Fruit fly (Drosophila melanogaster) whole organism, prepupa: Measurements from ENCODE around the gene spz4.

ENCODE experiments used
- CG10631 ChIP-seq: fragments of 200-800 bp; sonication (Bioruptor generic); optimal IDR thresholded peaks from 2 replicates; lab custom pipeline; 2016; ENCODE audit warnings: missing biosample characterization, missing genetic modification characterization
- CG11294 ChIP-seq: fragments of 200-800 bp; sonication (Bioruptor generic); IDR thresholded peaks from 2 replicates; pipeline ENCODE4 v1.3.6; 2022; ENCODE audit warnings: missing biosample characterization, missing genetic modification characterization
- CG11762 ChIP-seq: fragments of 200-800 bp; sonication (Bioruptor generic); optimal IDR thresholded peaks from 3 replicates; lab custom pipeline; 2016; ENCODE audit warnings: missing biosample characterization, missing genetic modification characterization; ENCODE audit not compliant: insufficient read depth
- CG11902 ChIP-seq: fragments of 200-800 bp; sonication (Bioruptor generic); optimal IDR thresholded peaks from 3 replicates; lab custom pipeline; 2016; ENCODE audit warnings: missing biosample characterization, missing genetic modification characterization
- CG15336 ChIP-seq: fragments of 200-800 bp; sonication (Bioruptor generic); IDR thresholded peaks from 2 replicates; pipeline ENCODE4 v1.3.6; 2022; ENCODE audit warnings: missing biosample characterization, missing genetic modification characterization
- CG1621 ChIP-seq: fragments of 200-800 bp; sonication (Bioruptor generic); optimal IDR thresholded peaks from 3 replicates; lab custom pipeline; 2018; ENCODE audit warnings: missing biosample characterization, mild to moderate bottlenecking, missing genetic modification characterization
- CG16779 ChIP-seq: fragments of 200-800 bp; sonication (Bioruptor generic); optimal IDR thresholded peaks from 3 replicates; lab custom pipeline; 2017; ENCODE audit warnings: missing biosample characterization, mild to moderate bottlenecking, missing genetic modification characterization
- CG3032 ChIP-seq: fragments of 200-800 bp; optimal IDR thresholded peaks from 2 replicates; lab custom pipeline; 2019; ENCODE audit warnings: missing biosample characterization, mild to moderate bottlenecking, missing genetic modification characterization, moderate library complexity
- CG31627 ChIP-seq: fragments of 200-800 bp; sonication (Bioruptor generic); optimal IDR thresholded peaks from 3 replicates; lab custom pipeline; 2016; ENCODE audit warnings: missing biosample characterization, missing genetic modification characterization
- CG32006 ChIP-seq: fragments of 200-800 bp; sonication (Bioruptor generic); optimal IDR thresholded peaks from 3 replicates; lab custom pipeline; 2017; ENCODE audit warnings: missing biosample characterization, mild to moderate bottlenecking, missing genetic modification characterization
- CG34406 ChIP-seq: fragments of 200-800 bp; sonication (Bioruptor generic); optimal IDR thresholded peaks from 3 replicates; lab custom pipeline; 2016; ENCODE audit warnings: missing biosample characterization, missing genetic modification characterization
- CG3919 ChIP-seq: fragments of 200-800 bp; sonication (Bioruptor generic); optimal IDR thresholded peaks from 3 replicates; lab custom pipeline; 2016; ENCODE audit warnings: missing biosample characterization, missing genetic modification characterization
- CG6163 ChIP-seq: fragments of 200-800 bp; sonication (Bioruptor generic); IDR thresholded peaks from 3 replicates; pipeline ENCODE4 v1.3.6; 2022; ENCODE audit warnings: missing biosample characterization, missing genetic modification characterization
- CG6276 ChIP-seq: fragments of 200-800 bp; sonication (Bioruptor generic); optimal IDR thresholded peaks from 2 replicates; lab custom pipeline; 2017; ENCODE audit warnings: missing biosample characterization, mild to moderate bottlenecking, missing genetic modification characterization
- CG6808 ChIP-seq: fragments of 200-800 bp; sonication (Bioruptor generic); optimal IDR thresholded peaks from 3 replicates; lab custom pipeline; 2017; ENCODE audit warnings: missing biosample characterization, missing genetic modification characterization, mild to moderate bottlenecking, moderate library complexity, missing genetic modification reagents
- CG6854 ChIP-seq: fragments of 200-800 bp; sonication (Bioruptor generic); optimal IDR thresholded peaks from 2 replicates; lab custom pipeline; 2017; ENCODE audit warnings: missing biosample characterization, mild to moderate bottlenecking, missing genetic modification characterization
- CG7368 ChIP-seq: fragments of 200-800 bp; sonication (Bioruptor generic); optimal IDR thresholded peaks from 3 replicates; lab custom pipeline; 2016; ENCODE audit warnings: missing biosample characterization, missing genetic modification characterization
- CG8119 ChIP-seq: fragments of 200-800 bp; sonication (Bioruptor generic); IDR thresholded peaks from 3 replicates; pipeline ENCODE4 v1.3.6; 2022; ENCODE audit warnings: missing biosample characterization, missing genetic modification characterization
- CG8632 ChIP-seq: fragments of 200-800 bp; sonication (Bioruptor generic); optimal IDR thresholded peaks from 3 replicates; lab custom pipeline; 2016; ENCODE audit warnings: missing biosample characterization, missing genetic modification characterization
- Eip75B ChIP-seq: fragments of 200-800 bp; sonication (Bioruptor generic); optimal IDR thresholded peaks from 3 replicates; lab custom pipeline; 2016; ENCODE audit warnings: missing biosample characterization, missing genetic modification characterization
- Eip78C ChIP-seq: fragments of 200-800 bp; sonication (Bioruptor generic); peaks from one replicate; lab custom pipeline; 2016; ENCODE audit warnings: missing biosample characterization, missing genetic modification characterization
- Eip93F ChIP-seq: fragments of 200-800 bp; sonication (Bioruptor generic); optimal IDR thresholded peaks from 2 replicates; lab custom pipeline; 2016; ENCODE audit warnings: missing biosample characterization, mild to moderate bottlenecking, missing genetic modification characterization
- Ets21C ChIP-seq: fragments of 200-800 bp; sonication (Bioruptor generic); optimal IDR thresholded peaks from 3 replicates; lab custom pipeline; 2016; ENCODE audit warnings: missing biosample characterization, missing genetic modification characterization
- Gug ChIP-seq: fragments of 200-800 bp; sonication (Bioruptor generic); IDR thresholded peaks from 2 replicates; pipeline ENCODE4 v1.3.6; 2022; ENCODE audit warnings: missing biosample characterization, missing genetic modification characterization
- Hr38 ChIP-seq: sonication (Bioruptor generic); optimal IDR thresholded peaks from 2 replicates; lab custom pipeline; 2016; ENCODE audit warnings: missing biosample characterization, missing genetic modification characterization
- Hr39 ChIP-seq: fragments of 200-800 bp; sonication (Bioruptor generic); optimal IDR thresholded peaks from 2 replicates; lab custom pipeline; 2016; ENCODE audit warnings: missing biosample characterization, missing genetic modification characterization
- Lpt ChIP-seq: fragments of 200-800 bp; sonication (Bioruptor generic); optimal IDR thresholded peaks from 3 replicates; lab custom pipeline; 2016; ENCODE audit warnings: missing biosample characterization, missing genetic modification characterization
- Met ChIP-seq: fragments of 200-800 bp; sonication (Bioruptor generic); optimal IDR thresholded peaks from 3 replicates; lab custom pipeline; 2016; ENCODE audit warnings: missing biosample characterization, missing genetic modification characterization
- OdsH ChIP-seq: fragments of 200-800 bp; sonication (Bioruptor generic); optimal IDR thresholded peaks from 3 replicates; lab custom pipeline; 2016; ENCODE audit warnings: missing biosample characterization, missing genetic modification characterization
- Smox ChIP-seq: fragments of 200-800 bp; sonication (Bioruptor generic); optimal IDR thresholded peaks from 3 replicates; lab custom pipeline; 2016; ENCODE audit warnings: missing biosample characterization, missing genetic modification characterization
- Sox102F ChIP-seq: fragments of 200-800 bp; sonication (Bioruptor generic); optimal IDR thresholded peaks from 2 replicates; lab custom pipeline; 2016; ENCODE audit warnings: missing biosample characterization, mild to moderate bottlenecking, missing genetic modification characterization
- Sox14 ChIP-seq: fragments of 200-800 bp; sonication (Bioruptor generic); optimal IDR thresholded peaks from 3 replicates; lab custom pipeline; 2016; ENCODE audit warnings: missing biosample characterization, missing genetic modification characterization
- achi ChIP-seq: fragments of 200-800 bp; sonication (Bioruptor generic); optimal IDR thresholded peaks from 3 replicates; lab custom pipeline; 2016; ENCODE audit warnings: missing biosample characterization, missing genetic modification characterization
- acj6 ChIP-seq: fragments of 200-800 bp; sonication (Bioruptor generic); optimal IDR thresholded peaks from 3 replicates; lab custom pipeline; 2016; ENCODE audit warnings: missing biosample characterization, missing genetic modification characterization
- cyc ChIP-seq: fragments of 200-800 bp; sonication (Bioruptor generic); optimal IDR thresholded peaks from 3 replicates; lab custom pipeline; 2016; ENCODE audit warnings: missing biosample characterization, missing genetic modification characterization
- dac ChIP-seq: fragments of 200-800 bp; sonication (Bioruptor generic); optimal IDR thresholded peaks from 2 replicates; lab custom pipeline; 2017; ENCODE audit warnings: missing biosample characterization, mild to moderate bottlenecking, missing genetic modification characterization
- dsx ChIP-seq: fragments of 200-800 bp; optimal IDR thresholded peaks from 3 replicates; lab custom pipeline; 2019; ENCODE audit warnings: missing biosample characterization, mild to moderate bottlenecking, missing genetic modification characterization, moderate library complexity; ENCODE audit not compliant: poor library complexity, severe bottlenecking
- esn ChIP-seq: fragments of 200-800 bp; sonication (Bioruptor generic); optimal IDR thresholded peaks from 2 replicates; lab custom pipeline; 2016; ENCODE audit warnings: missing biosample characterization, mild to moderate bottlenecking, missing genetic modification characterization, moderate library complexity
- fkh ChIP-seq: fragments of 200-800 bp; sonication (Bioruptor generic); optimal IDR thresholded peaks from 3 replicates; lab custom pipeline; 2017; ENCODE audit warnings: missing biosample characterization, mild to moderate bottlenecking, missing genetic modification characterization, moderate library complexity
- lz ChIP-seq: fragments of 200-800 bp; sonication (Bioruptor generic); optimal IDR thresholded peaks from 3 replicates; lab custom pipeline; 2016; ENCODE audit warnings: missing biosample characterization, missing genetic modification characterization
- net ChIP-seq: fragments of 200-800 bp; sonication (Bioruptor generic); optimal IDR thresholded peaks from 3 replicates; lab custom pipeline; 2016; ENCODE audit warnings: missing biosample characterization, missing genetic modification characterization
- pdm3 ChIP-seq: fragments of 200-800 bp; sonication (Bioruptor generic); optimal IDR thresholded peaks from 3 replicates; lab custom pipeline; 2016; ENCODE audit warnings: missing biosample characterization, missing genetic modification characterization
- salr ChIP-seq, 2 experiments: fragments of 200-800 bp; sonication (Bioruptor generic); optimal IDR thresholded peaks; 3 replicates each; lab custom pipeline; 2016 to 2018; ENCODE audit warnings: missing biosample characterization in 2 of 2, missing genetic modification characterization in 2 of 2, mild to moderate bottlenecking in 1 of 2
- svp ChIP-seq: fragments of 200-800 bp; sonication (Bioruptor generic); peaks from one replicate; lab custom pipeline; 2016; ENCODE audit warnings: missing biosample characterization, missing genetic modification characterization
- topi ChIP-seq: fragments of 200-800 bp; sonication (Bioruptor generic); optimal IDR thresholded peaks from 3 replicates; lab custom pipeline; 2016; ENCODE audit warnings: missing biosample characterization, missing genetic modification characterization
- vri ChIP-seq: fragments of 200-800 bp; sonication (Bioruptor generic); optimal IDR thresholded peaks from 3 replicates; lab custom pipeline; 2016; ENCODE audit warnings: missing biosample characterization, mild to moderate bottlenecking, missing genetic modification characterization

spz4 gene

dm6 chr2L:11521185-11521584 is 19.7 kb downstream of the spz4 start, which contains the start of gene CG14930:
TSS of gene CG14930 (minus strand) at chr2L:11521285.
- TF ChIP-seq CG32006 (GFP tag; lab: Kevin White, UChicago) (no peak), CG6276 (GFP tag; lab: Kevin White, UChicago) (no peak), Lpt (GFP tag; lab: Kevin White, UChicago) (no peak), Gug (GFP tag; lab: Robert Waterston, UW) (no peak), CG11294 (GFP tag; lab: Robert Waterston, UW) (no peak), fkh (GFP tag; lab: Kevin White, UChicago) (no peak), CG1621 (tag; lab: Kevin White, UChicago) (no peak), CG8119 (no peak), Hr38 (GFP tag; lab: Kevin White, UChicago) (no peak), vri (GFP tag; lab: Kevin White, UChicago) (no peak), CG16779 (tag; lab: Kevin White, UChicago) (no peak), esn (GFP tag; lab: Kevin White, UChicago) (no peak), Eip75B (GFP tag; lab: Kevin White, UChicago) (no peak), CG3032 (tag; lab: Kevin White, UChicago) (no peak), OdsH (no peak), net (GFP tag; lab: Kevin White, UChicago) (no peak), CG10631 (no peak), dac (GFP tag; lab: Kevin White, UChicago) (no peak), topi (no peak), CG3919 (no peak)

dm6 chr2L:11522676-11523075 is 21.2 kb downstream of the spz4 start, which contains the start of gene CG43153:
TSS of gene CG43153 (minus strand) at chr2L:11522776.
- no peak for TF ChIP-seq CG16779 (tag; lab: Kevin White, UChicago)
- no peak for TF ChIP-seq acj6

- TF ChIP-seq CG11902 (GFP tag; lab: Kevin White, UChicago) (peak; percentile 60), salr (GFP tag; optimal IDR thresholded peaks at IDR 0.05; lab: Kevin White, UChicago) (peak in 1 of 2 experiments; percentile 70), pdm3 (no peak), svp (GFP tag; lab: Kevin White, UChicago) (peak; percentile 75), CG7368 (peak; percentile 46), Hr38 (GFP tag; lab: Kevin White, UChicago) (no peak), net (GFP tag; lab: Kevin White, UChicago) (peak; percentile 41), OdsH (peak; percentile 59), CG34406 (GFP tag; lab: Kevin White, UChicago) (peak; percentile 64), Eip75B (GFP tag; lab: Kevin White, UChicago) (no peak), CG6163 (peak; percentile 67), CG11762 (peak; percentile 51), CG11294 (GFP tag; lab: Robert Waterston, UW) (peak; percentile 50; the same call in 1 of the 2 replicates), CG3919 (peak; percentile 70), Ets21C (GFP tag; lab: Kevin White, UChicago) (peak; percentile 6), acj6 (peak; percentile 49), Eip93F (no peak), CG6854 (no peak), Smox (peak; percentile 35), CG6276 (GFP tag; lab: Kevin White, UChicago) (peak; percentile 84), CG8632 (GFP tag; lab: Kevin White, UChicago) (peak; percentile 63), Met (GFP tag; lab: Kevin White, UChicago) (peak; percentile 16), achi (peak; percentile 67), CG31627 (peak; percentile 11), lz (peak; percentile 19), esn (GFP tag; lab: Kevin White, UChicago) (peak; percentile 65), Sox102F (GFP tag; lab: Kevin White, UChicago) (peak; percentile 44), Hr39 (GFP tag; lab: Kevin White, UChicago) (peak; percentile 18), CG6808 (peak; percentile 63), dsx (peak; percentile 18), CG3032 (tag; lab: Kevin White, UChicago) (peak; percentile 55), Sox14 (GFP tag; lab: Kevin White, UChicago) (peak; percentile 8), fkh (GFP tag; lab: Kevin White, UChicago) (peak; percentile 44), cyc (GFP tag; lab: Kevin White, UChicago) (peak; percentile 32), vri (GFP tag; lab: Kevin White, UChicago) (no peak), CG15336 (GFP tag; lab: Robert Waterston, UW) (peak; percentile 62), Eip78C (GFP tag; lab: Kevin White, UChicago) (peak; percentile 87), dac (GFP tag; lab: Kevin White, UChicago) (no peak)
Measured at dm6 chr2L:11528129-11528589, 26.6 kb downstream of the spz4 start, which contains the start of gene CG31705. TSS of gene CG31705 (minus strand) at chr2L:11528205.
